Fruit fly (Drosophila melanogaster) whole organism, embryonic: ENCODE measurements around the gene CG5191.

Experiments
- Blimp-1 ChIP-seq: fragments of 200-800 bp; sonication (Bioruptor generic); optimal IDR thresholded peaks from 3 replicates; lab custom pipeline; 2018; ENCODE audit warnings: missing biosample characterization, missing genetic modification characterization, mild to moderate bottlenecking, moderate library complexity, missing genetic modification reagents
- CG10979 ChIP-seq: fragments of 200-800 bp; sonication (Bioruptor generic); optimal IDR thresholded peaks from 2 replicates; lab custom pipeline; 2018; ENCODE audit warnings: missing biosample characterization, mild to moderate bottlenecking, missing genetic modification characterization, moderate library complexity
- CG14965 ChIP-seq: fragments of 200-800 bp; sonication (Bioruptor generic); optimal IDR thresholded peaks from 2 replicates; lab custom pipeline; 2016; ENCODE audit warnings: missing biosample characterization, missing genetic modification characterization, borderline replicate concordance
- CG1603 ChIP-seq: fragments of 200-800 bp; sonication (Bioruptor generic); optimal IDR thresholded peaks from 2 replicates; lab custom pipeline; 2019; ENCODE audit warnings: missing biosample characterization, mild to moderate bottlenecking, missing genetic modification characterization, moderate library complexity
- CG16779 ChIP-seq: fragments of 200-800 bp; sonication (Bioruptor generic); IDR thresholded peaks from 2 replicates; pipeline ENCODE4 v1.3.6; 2022; ENCODE audit warnings: missing biosample characterization, missing genetic modification characterization
- CG16815 ChIP-seq: fragments of 200-800 bp; sonication (Bioruptor generic); optimal IDR thresholded peaks from 3 replicates; lab custom pipeline; 2017; ENCODE audit warnings: missing biosample characterization, mild to moderate bottlenecking, missing genetic modification characterization
- CG17612 ChIP-seq: fragments of 200-800 bp; sonication (Bioruptor generic); IDR thresholded peaks from 2 replicates; pipeline ENCODE4 v1.3.6; 2022; ENCODE audit warnings: missing biosample characterization, missing genetic modification characterization
- CG18764 ChIP-seq: fragments of 200-800 bp; sonication (Bioruptor generic); optimal IDR thresholded peaks from 3 replicates; lab custom pipeline; 2016; ENCODE audit warnings: missing biosample characterization, missing genetic modification characterization
- CG2199 ChIP-seq: fragments of 200-800 bp; sonication (Bioruptor generic); IDR thresholded peaks from 3 replicates; pipeline ENCODE4 v1.3.6; 2022; ENCODE audit warnings: missing biosample characterization, missing genetic modification characterization
- CG33213 ChIP-seq: fragments of 200-800 bp; sonication (Bioruptor generic); optimal IDR thresholded peaks from 3 replicates; lab custom pipeline; 2016; ENCODE audit warnings: missing biosample characterization, missing genetic modification characterization
- CG33557 ChIP-seq: fragments of 200-800 bp; sonication (Bioruptor generic); optimal IDR thresholded peaks from 2 replicates; lab custom pipeline; 2019; ENCODE audit warnings: missing biosample characterization, mild to moderate bottlenecking, missing genetic modification characterization, moderate library complexity
- CG3995 ChIP-seq: fragments of 200-800 bp; sonication (Bioruptor generic); optimal IDR thresholded peaks from 3 replicates; lab custom pipeline; 2016; ENCODE audit warnings: missing biosample characterization, missing genetic modification characterization
- CG4328 ChIP-seq: fragments of 200-800 bp; sonication (Bioruptor generic); optimal IDR thresholded peaks from 3 replicates; lab custom pipeline; 2017; ENCODE audit warnings: missing biosample characterization, missing genetic modification reagents, missing genetic modification characterization
- CG4404 ChIP-seq: fragments of 200-800 bp; sonication (Bioruptor generic); IDR thresholded peaks from 2 replicates; pipeline ENCODE4 v1.3.6; 2022; ENCODE audit warnings: missing biosample characterization, missing genetic modification characterization
- CG5180 ChIP-seq: fragments of 200-800 bp; sonication (Bioruptor generic); optimal IDR thresholded peaks from 3 replicates; lab custom pipeline; 2017; ENCODE audit warnings: missing biosample characterization, missing genetic modification characterization, mild to moderate bottlenecking, moderate library complexity, missing genetic modification reagents
- CG6689 ChIP-seq: fragments of 200-800 bp; sonication (Bioruptor generic); IDR thresholded peaks from 2 replicates; pipeline ENCODE4 v1.3.6; 2022; ENCODE audit warnings: missing biosample characterization, missing genetic modification characterization
- CG6765 ChIP-seq: fragments of 200-800 bp; sonication (Bioruptor generic); optimal IDR thresholded peaks from 3 replicates; lab custom pipeline; 2017; ENCODE audit warnings: missing biosample characterization, mild to moderate bottlenecking, missing genetic modification characterization
- CG7556 ChIP-seq: fragments of 200-800 bp; sonication (Bioruptor generic); optimal IDR thresholded peaks from 2 replicates; lab custom pipeline; 2017; ENCODE audit warnings: missing biosample characterization, mild to moderate bottlenecking, missing genetic modification characterization
- Dad ChIP-seq: fragments of 200-800 bp; sonication (Bioruptor generic); optimal IDR thresholded peaks from 3 replicates; lab custom pipeline; 2016; ENCODE audit warnings: missing biosample characterization, missing genetic modification characterization
- Eip74EF ChIP-seq, 2 experiments: fragments of 200-800 bp in 1 of 2; fragments of >200 bp in 1 of 2; sonication (Bioruptor generic) in 1 of 2; optimal IDR thresholded peaks; 2 replicates each; lab custom pipeline; 2017 to 2019; ENCODE audit warnings: missing biosample characterization in 2 of 2, missing genetic modification characterization in 2 of 2, mild to moderate bottlenecking in 1 of 2, moderate library complexity in 1 of 2
- Hr39 ChIP-seq: fragments of >200 bp; optimal IDR thresholded peaks from 2 replicates; lab custom pipeline; 2017
- Lpt ChIP-seq: fragments of >200 bp; optimal IDR thresholded peaks from 2 replicates; lab custom pipeline; 2018; ENCODE audit warnings: missing biosample characterization, missing genetic modification characterization
- MBD-R2 ChIP-seq: fragments of 200-800 bp; sonication (Bioruptor generic); IDR thresholded peaks from 2 replicates; pipeline ENCODE4 v1.3.6; 2022; ENCODE audit warnings: missing biosample characterization, missing genetic modification characterization
- Oli ChIP-seq: fragments of 200-800 bp; sonication (Bioruptor generic); optimal IDR thresholded peaks from 2 replicates; lab custom pipeline; 2018; ENCODE audit warnings: missing biosample characterization, mild to moderate bottlenecking, missing genetic modification characterization, moderate library complexity
- Sox100B ChIP-seq: fragments of 200-800 bp; sonication (Bioruptor generic); optimal IDR thresholded peaks from 3 replicates; lab custom pipeline; 2018; ENCODE audit warnings: missing biosample characterization, mild to moderate bottlenecking, missing genetic modification characterization
- Sox102F ChIP-seq: fragments of 200-800 bp; sonication (Bioruptor generic); optimal IDR thresholded peaks from 2 replicates; lab custom pipeline; 2018; ENCODE audit warnings: missing biosample characterization, mild to moderate bottlenecking, missing genetic modification characterization, moderate library complexity
- Usf ChIP-seq: fragments of 200-800 bp; sonication (Bioruptor generic); optimal IDR thresholded peaks from 2 replicates; lab custom pipeline; 2017; ENCODE audit warnings: missing genotype, missing biosample characterization, missing genetic modification characterization
- abd-A ChIP-seq: fragments of 200-800 bp; sonication (Bioruptor generic); optimal IDR thresholded peaks from 3 replicates; lab custom pipeline; 2019; ENCODE audit warnings: missing biosample characterization, mild to moderate bottlenecking, missing genetic modification characterization, moderate library complexity
- bab2 ChIP-seq: fragments of 200-800 bp; sonication (Bioruptor generic); optimal IDR thresholded peaks from 2 replicates; lab custom pipeline; 2016; ENCODE audit warnings: missing biosample characterization, missing genetic modification characterization
- bigmax ChIP-seq: fragments of 200-800 bp; sonication (Bioruptor generic); optimal IDR thresholded peaks from 2 replicates; lab custom pipeline; 2018; ENCODE audit warnings: missing biosample characterization, mild to moderate bottlenecking, missing genetic modification characterization
- crol ChIP-seq: fragments of 200-800 bp; sonication (Bioruptor generic); IDR thresholded peaks from 2 replicates; pipeline ENCODE4 v1.3.6; 2022; ENCODE audit warnings: missing biosample characterization, missing genetic modification characterization
- dati ChIP-seq: fragments of 200-800 bp; sonication (Bioruptor generic); IDR thresholded peaks from 2 replicates; pipeline ENCODE4 v1.3.6; 2022; ENCODE audit warnings: missing biosample characterization, missing genetic modification characterization
- dimm ChIP-seq: fragments of 200-800 bp; sonication (Bioruptor generic); IDR thresholded peaks from 2 replicates; pipeline ENCODE4 v1.3.6; 2022; ENCODE audit warnings: missing biosample characterization, missing genetic modification characterization
- dmrt11E ChIP-seq: fragments of 200-800 bp; sonication (Bioruptor generic); optimal IDR thresholded peaks from 3 replicates; lab custom pipeline; 2018; ENCODE audit warnings: missing biosample characterization, mild to moderate bottlenecking, missing genetic modification characterization, moderate library complexity
- emc ChIP-seq: fragments of 200-800 bp; sonication (Bioruptor generic); optimal IDR thresholded peaks from 2 replicates; lab custom pipeline; 2016; ENCODE audit warnings: missing biosample characterization, missing genetic modification characterization
- esg ChIP-seq: fragments of 200-800 bp; sonication (Bioruptor generic); conservative IDR thresholded peaks from 2 replicates; pipeline ENCODE4 v1.3.6; 2022; ENCODE audit warnings: missing biosample characterization, missing genetic modification characterization
- gce ChIP-seq: fragments of 200-800 bp; sonication (Bioruptor generic); IDR thresholded peaks from 3 replicates; pipeline ENCODE4 v1.3.6; 2022; ENCODE audit warnings: missing biosample characterization, missing genetic modification characterization
- knrl ChIP-seq: fragments of 200-800 bp; sonication (Bioruptor generic); IDR thresholded peaks from 3 replicates; pipeline ENCODE4 v1.3.6; 2022; ENCODE audit warnings: missing biosample characterization, missing genetic modification characterization; ENCODE audit not compliant: partially characterized antibody
- lbe ChIP-seq: fragments of 200-800 bp; sonication (Bioruptor generic); optimal IDR thresholded peaks from 2 replicates; lab custom pipeline; 2016; ENCODE audit warnings: missing biosample characterization, mild to moderate bottlenecking, missing genetic modification characterization
- mirr ChIP-seq: fragments of 200-800 bp; sonication (Bioruptor generic); optimal IDR thresholded peaks from 3 replicates; lab custom pipeline; 2018; ENCODE audit warnings: missing biosample characterization, mild to moderate bottlenecking, missing genetic modification characterization
- psq ChIP-seq: fragments of 200-800 bp; sonication (Bioruptor generic); optimal IDR thresholded peaks from 2 replicates; lab custom pipeline; 2017; ENCODE audit warnings: missing biosample characterization, missing genetic modification characterization
- pzg ChIP-seq: fragments of 200-800 bp; sonication (Bioruptor generic); optimal IDR thresholded peaks from 3 replicates; lab custom pipeline; 2018; ENCODE audit warnings: missing biosample characterization, mild to moderate bottlenecking, missing genetic modification characterization, moderate library complexity
- sima ChIP-seq: fragments of 200-800 bp; sonication (Bioruptor generic); optimal IDR thresholded peaks from 2 replicates; lab custom pipeline; 2016; ENCODE audit warnings: missing biosample characterization, missing genetic modification characterization
- slou ChIP-seq: fragments of 200-800 bp; sonication (Bioruptor generic); optimal IDR thresholded peaks from 3 replicates; lab custom pipeline; 2016; ENCODE audit warnings: missing biosample characterization, missing genetic modification characterization
- tgo ChIP-seq: fragments of 200-800 bp; sonication (Bioruptor generic); IDR thresholded peaks from 3 replicates; pipeline ENCODE4 v1.3.6; 2022; ENCODE audit warnings: missing biosample characterization, missing genetic modification characterization
- vnd ChIP-seq: fragments of 200-800 bp; sonication (Bioruptor generic); IDR thresholded peaks from 3 replicates; pipeline ENCODE4 v1.3.6; 2022; ENCODE audit warnings: missing biosample characterization, missing genetic modification characterization; ENCODE audit not compliant: partially characterized antibody
- vvl ChIP-seq: fragments of 200-800 bp; sonication (Bioruptor generic); IDR thresholded peaks from 2 replicates; pipeline ENCODE4 v1.3.6; 2022; ENCODE audit warnings: missing biosample characterization, missing genetic modification characterization
- zen ChIP-seq: fragments of 200-800 bp; sonication (Bioruptor generic); optimal IDR thresholded peaks from 3 replicates; lab custom pipeline; 2018; ENCODE audit warnings: missing biosample characterization, mild to moderate bottlenecking, missing genetic modification characterization, moderate library complexity

Gene CG5191

DNA sequence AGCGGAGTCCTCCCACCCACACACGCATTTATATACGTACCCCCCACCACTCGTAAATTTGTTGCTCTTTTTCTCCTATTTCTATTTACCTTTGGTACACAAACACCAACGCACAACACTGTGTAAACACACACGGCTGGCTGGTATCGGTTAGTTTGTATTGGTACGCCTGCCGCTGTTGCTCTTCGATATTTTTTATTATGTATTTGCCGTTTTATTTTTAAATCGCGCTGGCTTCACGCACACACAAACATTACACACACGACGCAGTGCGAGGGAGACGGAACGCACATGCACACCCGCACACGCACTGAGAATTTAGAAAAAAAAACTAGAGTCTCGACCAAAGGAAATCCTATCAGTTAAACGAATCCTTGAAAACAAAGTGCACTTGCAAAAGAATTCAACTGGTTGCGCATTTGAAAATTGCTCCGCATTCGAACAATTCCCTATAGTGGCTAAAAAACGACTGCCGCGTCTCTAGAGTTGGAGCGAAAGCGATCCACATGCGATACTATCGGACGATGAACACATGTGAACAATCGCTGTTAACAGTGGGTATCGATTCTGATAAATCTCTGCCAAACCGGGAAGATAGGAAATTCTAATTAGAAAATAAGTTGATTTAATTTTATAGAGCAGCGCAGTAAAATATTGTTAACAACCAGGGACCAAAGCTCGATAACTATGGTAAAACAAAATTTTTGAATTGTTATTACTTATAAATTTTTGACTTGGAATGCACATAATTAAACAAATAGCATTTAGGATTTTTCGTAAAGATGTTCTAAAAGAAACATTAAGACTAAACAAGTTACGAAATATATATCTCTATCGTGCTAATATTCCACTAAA, 9.8 kb upstream of the CG5191 start (continued):
- TF ChIP-seq CG10979 (tag; lab: Kevin White, UChicago): no peak
- TF ChIP-seq knrl (GFP tag; lab: Robert Waterston, UW): peak; percentile 95
- no peak for TF ChIP-seq emc (GFP tag; lab: Kevin White, UChicago)
- peak; percentile 54 for TF ChIP-seq Blimp-1 (GFP tag; lab: Kevin White, UChicago)
- no peak for TF ChIP-seq Hr39 (lab: Kevin White, UChicago)
- TF ChIP-seq slou (GFP tag; lab: Kevin White, UChicago): no peak
- TF ChIP-seq CG4328 (GFP tag; lab: Kevin White, UChicago): peak; percentile 90
- 0 out of 2 replicates have a peak, but pooled peaks have one; percentile 24 for TF ChIP-seq dati (GFP tag; lab: Robert Waterston, UW)
- TF ChIP-seq bigmax (GFP tag; lab: Kevin White, UChicago): peak; percentile 49
- TF ChIP-seq CG6689 (GFP tag; lab: Robert Waterston, UW): peak; percentile 24; the same call in 1 of the 2 replicates
- peak; percentile 8 for TF ChIP-seq CG7556 (GFP tag; lab: Kevin White, UChicago)
- no peak for TF ChIP-seq sima (GFP tag; lab: Kevin White, UChicago)
- TF ChIP-seq CG33557 (GFP tag; lab: Kevin White, UChicago): peak; percentile 94
- peak in 1 of 2 experiments; percentile 67 for TF ChIP-seq Eip74EF (GFP tag; optimal IDR thresholded peaks at IDR 0.05; lab: Kevin White, UChicago)
- TF ChIP-seq psq (GFP tag; lab: Kevin White, UChicago): no peak
- TF ChIP-seq vnd: peak; percentile 93
- TF ChIP-seq Sox100B: peak; percentile 67
- peak; percentile 64 for TF ChIP-seq vvl (GFP tag; lab: Robert Waterston, UW)
- peak; percentile 46 for TF ChIP-seq CG33213 (GFP tag; lab: Kevin White, UChicago)
- peak; percentile 49 for TF ChIP-seq CG18764 (GFP tag; lab: Kevin White, UChicago)
- peak; percentile 62 for TF ChIP-seq lbe
- no peak for TF ChIP-seq esg (GFP tag; lab: Robert Waterston, UW)
- TF ChIP-seq Sox102F: peak; percentile 42
- no peak for TF ChIP-seq Usf (GFP tag; lab: Kevin White, UChicago)
- no peak; the same call in 1 of the 2 replicates for TF ChIP-seq crol (GFP tag; lab: Robert Waterston, UW)
- no peak for TF ChIP-seq CG3995 (GFP tag; lab: Kevin White, UChicago)
- TF ChIP-seq Dad: peak; percentile 32
- peak; percentile 95 for TF ChIP-seq mirr (GFP tag; lab: Kevin White, UChicago)
- peak; percentile 77 for TF ChIP-seq CG6765 (GFP tag; lab: Kevin White, UChicago)
- peak; percentile 65; the same call in 1 of the 3 replicates for TF ChIP-seq gce
- peak; percentile 46 for TF ChIP-seq dmrt11E
- TF ChIP-seq MBD-R2 (GFP tag; lab: Robert Waterston, UW): peak; percentile 38; the same call in 1 of the 2 replicates
- peak; percentile 66 for TF ChIP-seq CG14965 (GFP tag; lab: Kevin White, UChicago)
- TF ChIP-seq CG4404 (GFP tag; lab: Robert Waterston, UW): no peak
- peak; percentile 69 for TF ChIP-seq pzg (GFP tag; lab: Kevin White, UChicago)
- no peak for TF ChIP-seq Lpt (GFP tag; lab: Kevin White, UChicago)
- TF ChIP-seq Oli (tag; lab: Kevin White, UChicago): no peak
- TF ChIP-seq bab2 (GFP tag; lab: Kevin White, UChicago): peak; percentile 58
- TF ChIP-seq CG2199 (GFP tag; lab: Robert Waterston, UW): 0 out of 3 replicates have a peak, but pooled peaks have one; percentile 7
- TF ChIP-seq tgo (GFP tag; lab: Robert Waterston, UW): no peak; the same call in 2 of the 3 replicates
- TF ChIP-seq CG16779 (GFP tag; lab: Robert Waterston, UW): no peak
- peak; percentile 70 for TF ChIP-seq CG1603 (tag; lab: Kevin White, UChicago)
- TF ChIP-seq CG5180 (GFP tag; lab: Kevin White, UChicago): peak; percentile 90
- TF ChIP-seq CG16815: no peak
- peak; percentile 69 for TF ChIP-seq abd-A
- peak; percentile 49 for TF ChIP-seq zen (tag; lab: Kevin White, UChicago)
- no peak for TF ChIP-seq dimm
- TF ChIP-seq CG17612 (GFP tag; lab: Robert Waterston, UW): no peak
